Worm (Caenorhabditis elegans) whole organism, midembryonic: ENCODE measurements around the gene clec-219.

Source experiments
- T22C8.4 ChIP-seq: fragments of 200-800 bp; sonication (Bioruptor generic); IDR thresholded peaks from 2 replicates; pipeline ENCODE4 v1.3.6; 2022; ENCODE audit warnings: missing genetic modification characterization, missing compliant biosample characterization
- cog-1 ChIP-seq: sonication (generic microtip); optimal IDR thresholded peaks from 2 replicates; lab custom pipeline; 2016; ENCODE audit warnings: missing genetic modification characterization, missing compliant biosample characterization
- flt-1 ChIP-seq: fragments of 200-800 bp; sonication (Bioruptor generic); IDR thresholded peaks from 2 replicates; pipeline ENCODE4 v1.3.6; 2022; ENCODE audit warnings: missing genetic modification characterization, missing compliant biosample characterization
- klf-2 ChIP-seq: fragments of 200-800 bp; sonication (Bioruptor generic); conservative IDR thresholded peaks from 2 replicates; pipeline ENCODE4 v1.3.6; 2022; ENCODE audit warnings: missing genetic modification reagents, missing genetic modification characterization, missing compliant biosample characterization
- med-1 ChIP-seq: sonication (generic microtip); optimal IDR thresholded peaks from 2 replicates; lab custom pipeline; 2017; ENCODE audit warnings: missing genetic modification characterization, mild to moderate bottlenecking, missing compliant biosample characterization, antibody characterized with exemption, missing genetic modification reagents; ENCODE audit not compliant: insufficient read depth
- ref-1 ChIP-seq: fragments of 200-800 bp; sonication (Bioruptor generic); conservative IDR thresholded peaks from 2 replicates; pipeline ENCODE4 v1.3.6; 2022; ENCODE audit warnings: missing genetic modification reagents, missing genetic modification characterization, missing compliant biosample characterization
- tab-1 ChIP-seq: fragments of 200-800 bp; sonication (Bioruptor generic); IDR thresholded peaks from 2 replicates; pipeline ENCODE4 v1.3.6; 2022; ENCODE audit warnings: missing genetic modification characterization, missing compliant biosample characterization
- ztf-23 ChIP-seq: fragments of 200-800 bp; sonication (Bioruptor generic); IDR thresholded peaks from 2 replicates; pipeline ENCODE4 v1.3.6; 2022; ENCODE audit warnings: missing genetic modification reagents, missing genetic modification characterization, missing compliant biosample characterization
- ztf-29 ChIP-seq: fragments of 200-800 bp; sonication (Bioruptor generic); IDR thresholded peaks from 2 replicates; pipeline ENCODE4 v1.3.6; 2022; ENCODE audit warnings: missing genetic modification reagents, missing genetic modification characterization, missing compliant biosample characterization

clec-219 gene

ce11 chrV:8351371-8351770 lies 33.1 kb downstream of the clec-219 start, which contains the start of gene srsx-22:
TSS of gene srsx-22 (plus strand) at chrV:8351671.
- TF ChIP-seq cog-1 (tag; lab: Kevin White, UChicago), result no peak
- TF ChIP-seq T22C8.4 (GFP tag; lab: Robert Waterston, UW), result no peak
- no peak for TF ChIP-seq flt-1 (GFP tag; lab: Robert Waterston, UW)
- no peak for TF ChIP-seq ref-1 (GFP tag; lab: Robert Waterston, UW)
- no peak for TF ChIP-seq ztf-29 (GFP tag; lab: Robert Waterston, UW)
- no peak for TF ChIP-seq tab-1
- TF ChIP-seq ztf-23, result no peak
- no peak for TF ChIP-seq klf-2 (GFP tag; lab: Robert Waterston, UW)
- TF ChIP-seq med-1 (GFP tag; lab: Kevin White, UChicago), result no peak

ce11 chrV:8355435-8356212 lies 37.4 kb downstream of the clec-219 start, which contains the start of gene mom-2:
TSS of gene mom-2 (plus strand) at chrV:8355988.
- TF ChIP-seq tab-1 (no peak), ref-1 (GFP tag; lab: Robert Waterston, UW) (no peak), med-1 (GFP tag; lab: Kevin White, UChicago) (no peak), flt-1 (GFP tag; lab: Robert Waterston, UW) (no peak), ztf-29 (GFP tag; lab: Robert Waterston, UW) (no peak), cog-1 (tag; lab: Kevin White, UChicago) (no peak), klf-2 (GFP tag; lab: Robert Waterston, UW) (no peak), T22C8.4 (GFP tag; lab: Robert Waterston, UW) (no peak), ztf-23 (no peak)

- TF ChIP-seq med-1 (GFP tag; lab: Kevin White, UChicago), result no peak
- no peak for TF ChIP-seq ztf-23
- TF ChIP-seq ref-1 (GFP tag; lab: Robert Waterston, UW), result no peak
- TF ChIP-seq ztf-29 (GFP tag; lab: Robert Waterston, UW), result no peak
These were observed 39.5 kb downstream of the clec-219 start for ce11 chrV:8357756-8358155.

- TF ChIP-seq ztf-29 (GFP tag; lab: Robert Waterston, UW), result no peak
- TF ChIP-seq ref-1 (GFP tag; lab: Robert Waterston, UW), result no peak
- TF ChIP-seq klf-2 (GFP tag; lab: Robert Waterston, UW), result no peak
- no peak for TF ChIP-seq cog-1 (tag; lab: Kevin White, UChicago)
- TF ChIP-seq med-1 (GFP tag; lab: Kevin White, UChicago), result no peak
- TF ChIP-seq tab-1, result no peak
- TF ChIP-seq ztf-23, result no peak
- TF ChIP-seq flt-1 (GFP tag; lab: Robert Waterston, UW), result no peak
- no peak for TF ChIP-seq T22C8.4 (GFP tag; lab: Robert Waterston, UW)
These were observed 40.5 kb downstream of the clec-219 start for ce11 chrV:8358702-8359101.

ce11 chrV:8359113-8359564 lies 40.9 kb downstream of the clec-219 start, which contains the start of gene mpdu-1:
TSS of gene mpdu-1 (minus strand) at chrV:8359163.
- no peak for TF ChIP-seq T22C8.4 (GFP tag; lab: Robert Waterston, UW)
- no peak for TF ChIP-seq ref-1 (GFP tag; lab: Robert Waterston, UW)
- no peak for TF ChIP-seq ztf-29 (GFP tag; lab: Robert Waterston, UW)
- no peak for TF ChIP-seq klf-2 (GFP tag; lab: Robert Waterston, UW)
- 0 out of 2 replicates have a peak, but pooled peaks have one; percentile 39 for TF ChIP-seq flt-1 (GFP tag; lab: Robert Waterston, UW)

- TF ChIP-seq flt-1 (GFP tag; lab: Robert Waterston, UW) (no peak), T22C8.4 (GFP tag; lab: Robert Waterston, UW) (no peak)
These were observed 41.6 kb downstream of the clec-219 start, which contains the start of gene F38E1.6 for ce11 chrV:8359792-8360191. TSS of gene F38E1.6 (plus strand) at chrV:8360092.

- TF ChIP-seq T22C8.4 (GFP tag; lab: Robert Waterston, UW), result no peak
- no peak for TF ChIP-seq klf-2 (GFP tag; lab: Robert Waterston, UW)
- no peak for TF ChIP-seq ref-1 (GFP tag; lab: Robert Waterston, UW)
- no peak for TF ChIP-seq med-1 (GFP tag; lab: Kevin White, UChicago)
- TF ChIP-seq ztf-29 (GFP tag; lab: Robert Waterston, UW), result no peak
- TF ChIP-seq flt-1 (GFP tag; lab: Robert Waterston, UW), result no peak
- TF ChIP-seq cog-1 (tag; lab: Kevin White, UChicago), result no peak
- no peak for TF ChIP-seq ztf-23
- no peak for TF ChIP-seq tab-1
These were observed 52.5 kb downstream of the clec-219 start, which contains the start of gene gpa-2 for ce11 chrV:8370705-8371104. TSS of gene gpa-2 (plus strand) at chrV:8371005.
